Worm (Caenorhabditis elegans) whole organism, L3 larva: ENCODE results near the gene F45G2.9.

ENCODE experiments used
- R02D3.7 ChIP-seq: fragments of 150-350 bp; optimal IDR thresholded peaks from 2 replicates; lab custom pipeline; 2014; ENCODE audit warnings: missing biosample characterization, missing genetic modification characterization
- ZK546.5 ChIP-seq: sonication (generic microtip); optimal IDR thresholded peaks from 2 replicates; lab custom pipeline; 2017; ENCODE audit warnings: missing biosample characterization, missing genetic modification characterization
- ama-1 ChIP-seq: fragments of 150-350 bp; optimal IDR thresholded peaks from 2 replicates; lab custom pipeline; 2018
- ceh-16 ChIP-seq: sonication (generic microtip); optimal IDR thresholded peaks from 2 replicates; lab custom pipeline; 2017; ENCODE audit warnings: missing biosample characterization, missing genetic modification characterization
- ceh-28 ChIP-seq: fragments of 150-350 bp; optimal IDR thresholded peaks from 2 replicates; lab custom pipeline; 2014; ENCODE audit warnings: missing biosample characterization, missing genetic modification reagents, missing genetic modification characterization
- ceh-82 ChIP-seq: fragments of 150-350 bp; optimal IDR thresholded peaks from 2 replicates; lab custom pipeline; 2014; ENCODE audit warnings: missing biosample characterization, missing genetic modification characterization
- daf-12 ChIP-seq: fragments of 150-350 bp; optimal IDR thresholded peaks from 2 replicates; lab custom pipeline; 2014; ENCODE audit warnings: missing biosample characterization, missing genetic modification reagents, missing genetic modification characterization
- egl-27 ChIP-seq: sonication (generic microtip); optimal IDR thresholded peaks from 4 replicates; lab custom pipeline; 2017; ENCODE audit warnings: missing biosample characterization, missing genetic modification reagents, missing genetic modification characterization
- egl-5 ChIP-seq: fragments of 150-350 bp; optimal IDR thresholded peaks from 2 replicates; lab custom pipeline; 2017; ENCODE audit warnings: missing biosample characterization, missing genetic modification reagents, missing genetic modification characterization, inconsistent platforms
- elt-1 ChIP-seq: fragments of 150-350 bp; optimal IDR thresholded peaks from 2 replicates; lab custom pipeline; 2014; ENCODE audit warnings: missing biosample characterization, missing genetic modification characterization
- elt-2 ChIP-seq: sonication (generic microtip); optimal IDR thresholded peaks from 2 replicates; lab custom pipeline; 2016; ENCODE audit warnings: missing genetic modification reagents, mild to moderate bottlenecking, missing genetic modification characterization, missing compliant biosample characterization
- elt-3 ChIP-seq, 3 experiments: fragments of 150-350 bp in 1 of 3; sonication (generic microtip) in 2 of 3; optimal IDR thresholded peaks; 2 replicates in 2 of 3; 4 replicates in 1 of 3; lab custom pipeline; 2014 to 2017; ENCODE audit warnings: missing biosample characterization in 3 of 3, missing genetic modification characterization in 3 of 3
- fkh-10 ChIP-seq: sonication (generic microtip); optimal IDR thresholded peaks from 2 replicates; lab custom pipeline; 2017; ENCODE audit warnings: missing biosample characterization, missing genetic modification reagents, missing genetic modification characterization
- fkh-2 ChIP-seq: fragments of 150-350 bp; optimal IDR thresholded peaks from 2 replicates; lab custom pipeline; 2014; ENCODE audit warnings: missing biosample characterization, missing genetic modification reagents, missing genetic modification characterization
- hmg-11 ChIP-seq: sonication (generic microtip); optimal IDR thresholded peaks from 2 replicates; lab custom pipeline; 2016; ENCODE audit warnings: missing genetic modification characterization, missing compliant biosample characterization
- jun-1 ChIP-seq: fragments of 150-350 bp; optimal IDR thresholded peaks from 2 replicates; lab custom pipeline; 2014; ENCODE audit warnings: missing biosample characterization, missing genetic modification reagents, missing genetic modification characterization
- lin-15B ChIP-seq: fragments of 150-350 bp; optimal IDR thresholded peaks from 2 replicates; lab custom pipeline; 2014; ENCODE audit warnings: missing biosample characterization, missing genetic modification characterization
- lsy-12 ChIP-seq: sonication (generic microtip); optimal IDR thresholded peaks from 2 replicates; lab custom pipeline; 2016; ENCODE audit warnings: mild to moderate bottlenecking, missing genetic modification characterization, missing compliant biosample characterization
- mdl-1 ChIP-seq: fragments of 150-350 bp; optimal IDR thresholded peaks from 2 replicates; lab custom pipeline; 2014; ENCODE audit warnings: missing biosample characterization, missing genetic modification characterization
- mml-1 ChIP-seq: fragments of 150-350 bp; sonication (generic microtip); optimal IDR thresholded peaks from 3 replicates; lab custom pipeline; 2014; ENCODE audit warnings: missing biosample characterization, missing genetic modification characterization
- nfya-1 ChIP-seq: sonication (generic microtip); optimal IDR thresholded peaks from 2 replicates; lab custom pipeline; 2017; ENCODE audit warnings: missing genetic modification characterization, mild to moderate bottlenecking, missing compliant biosample characterization, antibody characterized with exemption, moderate library complexity; ENCODE audit not compliant: insufficient read depth
- nhr-11 ChIP-seq: fragments of 150-350 bp; optimal IDR thresholded peaks from 2 replicates; lab custom pipeline; 2014; ENCODE audit warnings: missing biosample characterization, missing genetic modification characterization
- nhr-12 ChIP-seq: fragments of 150-350 bp; optimal IDR thresholded peaks from 2 replicates; lab custom pipeline; 2014; ENCODE audit warnings: missing biosample characterization, missing genetic modification characterization
- nhr-23 ChIP-seq: fragments of 150-350 bp; optimal IDR thresholded peaks from 2 replicates; lab custom pipeline; 2014; ENCODE audit warnings: missing biosample characterization, missing genetic modification reagents, missing genetic modification characterization
- nhr-237 ChIP-seq: fragments of 150-350 bp; optimal IDR thresholded peaks from 2 replicates; lab custom pipeline; 2014; ENCODE audit warnings: missing biosample characterization, missing genetic modification characterization
- nhr-25 ChIP-seq: sonication (generic microtip); optimal IDR thresholded peaks from 2 replicates; lab custom pipeline; 2017; ENCODE audit warnings: missing biosample characterization, missing genetic modification characterization
- nhr-77 ChIP-seq: fragments of 150-350 bp; optimal IDR thresholded peaks from 2 replicates; lab custom pipeline; 2014; ENCODE audit warnings: missing biosample characterization, missing genetic modification characterization
- pha-4 ChIP-seq: fragments of 150-350 bp; optimal IDR thresholded peaks from 2 replicates; lab custom pipeline; 2014; ENCODE audit warnings: missing biosample characterization, missing genetic modification reagents, missing genetic modification characterization
- pqm-1 ChIP-seq: fragments of 150-350 bp; optimal IDR thresholded peaks from 2 replicates; lab custom pipeline; 2017; ENCODE audit warnings: missing biosample characterization, missing genetic modification characterization, inconsistent platforms
- sea-2 ChIP-seq: fragments of 150-350 bp; sonication (generic microtip); optimal IDR thresholded peaks from 4 replicates; lab custom pipeline; 2014; ENCODE audit warnings: missing biosample characterization, missing genetic modification reagents, missing genetic modification characterization
- skn-1 ChIP-seq: fragments of 150-350 bp; optimal IDR thresholded peaks from 2 replicates; lab custom pipeline; 2014; ENCODE audit warnings: missing biosample characterization, missing genetic modification characterization
- snpc-4 ChIP-seq: fragments of 150-350 bp; optimal IDR thresholded peaks from 2 replicates; lab custom pipeline; 2014; ENCODE audit warnings: missing biosample characterization, missing genetic modification characterization
- tbx-2 ChIP-seq: sonication (generic microtip); optimal IDR thresholded peaks from 2 replicates; lab custom pipeline; 2016; ENCODE audit warnings: mild to moderate bottlenecking, missing genetic modification characterization, missing compliant biosample characterization
- unc-39 ChIP-seq: sonication (generic microtip); optimal IDR thresholded peaks from 4 replicates; lab custom pipeline; 2017; ENCODE audit warnings: missing biosample characterization, missing genetic modification characterization
- zag-1 ChIP-seq: fragments of 150-350 bp; optimal IDR thresholded peaks from 2 replicates; lab custom pipeline; 2014; ENCODE audit warnings: missing biosample characterization, missing genetic modification characterization
- ztf-11 ChIP-seq: fragments of 150-350 bp; optimal IDR thresholded peaks from 2 replicates; lab custom pipeline; 2014; ENCODE audit warnings: missing biosample characterization, missing genetic modification characterization

F45G2.9 gene

ce11 chrIII:13452824-13453223, 16.1 kb upstream of the F45G2.9 start:
- TF ChIP-seq snpc-4 (tag; lab: Kevin White, UChicago) (no peak), ZK546.5 (no peak), skn-1 (no peak), elt-2 (tag; lab: Kevin White, UChicago) (peak; percentile 62)

- peak; percentile 57 for TF ChIP-seq pha-4 (tag; lab: Kevin White, UChicago)
- TF ChIP-seq ama-1 (lab: Kevin White, UChicago): no peak
- TF ChIP-seq ceh-16 (tag; lab: Kevin White, UChicago): no peak
- no peak for TF ChIP-seq daf-12 (tag; lab: Kevin White, UChicago)
- no peak for TF ChIP-seq egl-27 (tag; lab: Kevin White, UChicago)
- peak; percentile 23 for TF ChIP-seq lin-15B (tag; lab: Kevin White, UChicago)
- TF ChIP-seq nhr-77 (tag; lab: Kevin White, UChicago): no peak
- TF ChIP-seq egl-5: no peak
- peak; percentile 27 for TF ChIP-seq ceh-28 (tag; lab: Kevin White, UChicago)
- TF ChIP-seq nfya-1: peak; percentile 44
- TF ChIP-seq tbx-2 (tag; lab: Kevin White, UChicago): no peak
- TF ChIP-seq nhr-25 (tag; lab: Kevin White, UChicago): no peak
- no peak for TF ChIP-seq mdl-1 (tag; lab: Kevin White, UChicago)
- TF ChIP-seq nhr-237 (tag; lab: Kevin White, UChicago): no peak
- TF ChIP-seq skn-1: peak; percentile 24
- TF ChIP-seq hmg-11: no peak
- TF ChIP-seq pqm-1 (tag; lab: Kevin White, UChicago): no peak
- TF ChIP-seq elt-2 (tag; lab: Kevin White, UChicago): no peak
Observed at ce11 chrIII:13439415-13439814, 2.7 kb upstream of the F45G2.9 start, which contains the start of gene ciao-2B. Gene ciao-2B, minus strand, starts transcription at chrIII:13439544.

ce11 chrIII:13435570-13435969, 1.2 kb downstream of the F45G2.9 start, which contains the start of gene F45G2.8:
Gene F45G2.8, minus strand, starts transcription at chrIII:13435670.
- TF ChIP-seq nhr-25 (tag; lab: Kevin White, UChicago) (no peak), nhr-12 (no peak), elt-3 (tag; optimal IDR thresholded peaks at IDR 0.05; lab: Kevin White, UChicago) (no peak), elt-1 (tag; lab: Kevin White, UChicago) (no peak), mml-1 (tag; lab: Kevin White, UChicago) (no peak), hmg-11 (no peak), pha-4 (tag; lab: Kevin White, UChicago) (no peak), ztf-11 (tag; lab: Kevin White, UChicago) (no peak), ama-1 (lab: Kevin White, UChicago) (no peak), lin-15B (tag; lab: Kevin White, UChicago) (no peak), snpc-4 (tag; lab: Kevin White, UChicago) (no peak), nhr-23 (tag; lab: Kevin White, UChicago) (no peak), nhr-77 (tag; lab: Kevin White, UChicago) (no peak), ceh-82 (tag; lab: Kevin White, UChicago) (no peak), daf-12 (tag; lab: Kevin White, UChicago) (no peak), fkh-10 (GFP tag; lab: Kevin White, UChicago) (no peak), fkh-2 (tag; lab: Kevin White, UChicago) (no peak), zag-1 (no peak), lsy-12 (tag; lab: Kevin White, UChicago) (no peak)
- TF ChIP-seq, all 47 proteins: peak for 0

- TF ChIP-seq sea-2 (GFP tag; lab: Kevin White, UChicago): no peak
- TF ChIP-seq, all 47 proteins: peak for 0
Observed at ce11 chrIII:13434404-13434803, 2.3 kb downstream of the F45G2.9 start, which contains the start of gene F45G2.7. Gene F45G2.7, minus strand, starts transcription at chrIII:13434504.

- TF ChIP-seq ceh-16 (tag; lab: Kevin White, UChicago) (no peak), nhr-237 (tag; lab: Kevin White, UChicago) (no peak), nhr-11 (tag; lab: Kevin White, UChicago) (no peak), ZK546.5 (no peak), elt-1 (tag; lab: Kevin White, UChicago) (no peak), unc-39 (tag; lab: Kevin White, UChicago) (no peak), nfya-1 (no peak), jun-1 (tag; lab: Kevin White, UChicago) (no peak), R02D3.7 (tag; lab: Kevin White, UChicago) (no peak)
Observed at ce11 chrIII:13430162-13430561, 6.6 kb downstream of the F45G2.9 start, which contains the start of gene trf-1. Gene trf-1, plus strand, starts transcription at chrIII:13430462.
